ENCODE assay signal across 4 worm cellular contexts in genomic region chrIV:8730469-8730868, ce11.
TF ChIP-seq lines count a peak whose summit lies in the region.

TSS of gene F21D5.3 (plus strand) at chrIV:8730815.

TF ChIP-seq in whole organism, L1 larva, 84 proteins besides CTCF, POLR2A, EP300 and RAD21 (continued from another document):
- no peak for TF ChIP-seq nhr-84 (tag; optimal IDR thresholded peaks at IDR 0.05; lab: Kevin White, UChicago)
- TF ChIP-seq sptf-1 (tag; optimal IDR thresholded peaks at IDR 0.05; lab: Kevin White, UChicago), result no peak
- no peak for TF ChIP-seq hpl-2 (GFP tag; optimal IDR thresholded peaks at IDR 0.05; lab: Kevin White, UChicago)
- no peak for TF ChIP-seq nhr-237 (tag; optimal IDR thresholded peaks at IDR 0.05; lab: Kevin White, UChicago)
- no peak for TF ChIP-seq pax-3 (tag; optimal IDR thresholded peaks at IDR 0.05; lab: Kevin White, UChicago)
- no peak for TF ChIP-seq tbx-2 (tag; optimal IDR thresholded peaks at IDR 0.05; lab: Kevin White, UChicago)
TF ChIP-seq in whole organism, L1 larva: peak in this region for 4.

TF ChIP-seq in whole organism, L2 larva, 48 proteins besides CTCF, POLR2A, EP300 and RAD21 (continued from another document):
- TF ChIP-seq lsy-2 (tag; optimal IDR thresholded peaks at IDR 0.05; lab: Kevin White, UChicago) (no peak), lin-39 (tag; optimal IDR thresholded peaks at IDR 0.05; lab: Kevin White, UChicago) (no peak), lin-11 (tag; optimal IDR thresholded peaks at IDR 0.05; lab: Kevin White, UChicago) (no peak), Y55F3AM.14 (GFP tag; optimal IDR thresholded peaks at IDR 0.05; lab: Kevin White, UChicago) (no peak), blmp-1 (tag; optimal IDR thresholded peaks at IDR 0.05; lab: Kevin White, UChicago; ENCODE audit: insufficient read depth) (no peak), C34F6.9 (tag; optimal IDR thresholded peaks at IDR 0.05; lab: Kevin White, UChicago) (no peak), nhr-129 (tag; optimal IDR thresholded peaks at IDR 0.05; lab: Kevin White, UChicago) (no peak), fos-1 (tag; optimal IDR thresholded peaks at IDR 0.05; lab: Kevin White, UChicago) (peak; percentile 94)

TF ChIP-seq in whole organism, L3 larva, 47 proteins besides CTCF, POLR2A, EP300 and RAD21 (continued from another document):
- TF ChIP-seq daf-12 (tag; optimal IDR thresholded peaks at IDR 0.05; lab: Kevin White, UChicago), result no peak
- TF ChIP-seq elt-2 (tag; optimal IDR thresholded peaks at IDR 0.05; lab: Kevin White, UChicago), result peak; percentile 94
- peak; percentile 16 for TF ChIP-seq jun-1 (tag; optimal IDR thresholded peaks at IDR 0.05; lab: Kevin White, UChicago)
TF ChIP-seq in whole organism, L3 larva: peak in this region for 4.

TF ChIP-seq in whole organism, L4 larva, 104 proteins besides CTCF, POLR2A, EP300 and RAD21 (continued from another document):
- TF ChIP-seq nhr-41 (GFP tag; IDR thresholded peaks at IDR 0.05; lab: Robert Waterston, UW), result no peak
- TF ChIP-seq attf-4 (tag; optimal IDR thresholded peaks at IDR 0.05; lab: Kevin White, UChicago), result no peak
- no peak for TF ChIP-seq lsy-2 (tag; optimal IDR thresholded peaks at IDR 0.05; lab: Kevin White, UChicago)
- TF ChIP-seq F49E8.2 (tag; optimal IDR thresholded peaks at IDR 0.05; lab: Kevin White, UChicago; ENCODE audit: borderline replicate concordance), result no peak
- peak; percentile 47 for TF ChIP-seq hlh-11 (tag; optimal IDR thresholded peaks at IDR 0.05; lab: Kevin White, UChicago)
- peak in 1 of 2 experiments; percentile 42 for TF ChIP-seq hif-1 (tag; optimal IDR thresholded peaks at IDR 0.05; lab: Kevin White, UChicago)
- no peak for TF ChIP-seq spr-1 (tag; optimal IDR thresholded peaks at IDR 0.05; lab: Kevin White, UChicago)
- no peak for TF ChIP-seq lim-7 (GFP tag; IDR thresholded peaks at IDR 0.05; lab: Robert Waterston, UW)
- TF ChIP-seq set-16 (GFP tag; IDR thresholded peaks at IDR 0.05; lab: Robert Waterston, UW), result no peak
- no peak for TF ChIP-seq nhr-6 (tag; optimal IDR thresholded peaks at IDR 0.05; lab: Kevin White, UChicago)
TF ChIP-seq in whole organism, L4 larva: peak in this region for 13.
